Worm (Caenorhabditis elegans): ENCODE measurements around the gene gstk-2.

DNA sequence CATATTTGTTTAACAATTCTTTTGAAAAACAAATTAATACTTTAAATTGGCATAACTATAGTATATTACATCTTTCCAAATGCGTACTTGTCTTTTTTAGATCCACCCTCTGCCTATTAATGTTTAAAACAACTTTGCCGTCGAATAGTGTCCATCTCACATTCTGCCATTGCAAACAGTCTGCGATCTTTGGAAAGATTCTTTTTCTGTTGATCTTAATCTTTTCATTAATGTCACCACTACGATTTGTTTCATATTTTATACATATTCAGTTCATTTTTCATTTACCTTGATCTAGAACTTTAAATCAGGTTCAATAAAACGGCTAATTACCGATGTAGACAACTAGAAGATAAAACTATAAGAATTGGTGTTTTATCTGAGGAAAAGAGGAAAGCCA lies 7.4 kb downstream of the gstk-2 start:
- TF ChIP-seq R02D3.7 (tag; optimal IDR thresholded peaks at IDR 0.05) = no peak
- TF ChIP-seq nhr-77 (tag; optimal IDR thresholded peaks at IDR 0.05) = no peak
- TF ChIP-seq ztf-11 (tag; optimal IDR thresholded peaks at IDR 0.05) = no peak
